Worm (Caenorhabditis elegans) whole organism, L4/young adult: ENCODE data around the gene saeg-1.

ENCODE experiments used
- dao-5 ChIP-seq: sonication (generic microtip); optimal IDR thresholded peaks from 2 replicates; lab custom pipeline; 2016; ENCODE audit warnings: missing genotype, missing genetic modification characterization, moderate library complexity, missing compliant biosample characterization
- him-1 ChIP-seq: sonication (generic microtip); optimal IDR thresholded peaks from 2 replicates; lab custom pipeline; 2016; ENCODE audit warnings: missing genotype, missing genetic modification reagents, missing genetic modification characterization, missing compliant biosample characterization

ce11 chrV:10854197-10854596 is 11.3 kb downstream of the saeg-1 start:
- TF ChIP-seq dao-5 (tag; lab: Kevin White, UChicago) (no peak), him-1 (no peak)
